Worm (Caenorhabditis elegans): ENCODE data around the gene T07H3.8.

DNA sequence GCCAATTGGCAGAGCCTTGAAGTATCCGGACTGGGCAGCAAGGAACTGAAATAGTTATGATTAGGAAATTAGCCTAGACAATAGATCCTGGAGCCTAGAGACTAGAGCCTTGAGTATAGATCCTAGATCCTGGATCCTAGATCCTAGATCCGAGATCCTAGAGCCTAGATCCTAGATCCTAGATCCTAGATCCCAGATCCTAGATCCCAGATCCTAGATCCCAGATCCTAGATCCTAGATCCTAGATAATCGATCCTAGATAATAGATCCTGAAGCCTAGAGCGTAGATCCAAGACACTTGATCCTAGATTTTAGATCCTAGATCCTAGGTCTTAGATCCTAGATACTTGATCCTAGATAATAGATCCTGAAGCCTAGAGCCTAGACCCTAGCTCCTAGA is 18.6 kb downstream of the T07H3.8 start:
- no peak for TF ChIP-seq sea-2 (GFP tag; IDR thresholded peaks at IDR 0.05)
- TF ChIP-seq ets-4 (GFP tag; optimal IDR thresholded peaks at IDR 0.05): no peak
- TF ChIP-seq fkh-3 (tag; optimal IDR thresholded peaks at IDR 0.05): no peak
- TF ChIP-seq nfya-1 (tag; optimal IDR thresholded peaks at IDR 0.05; ENCODE audit: borderline replicate concordance, insufficient read depth): no peak
- no peak for TF ChIP-seq B0261.1 (tag; optimal IDR thresholded peaks at IDR 0.05)
- no peak for TF ChIP-seq lin-54 (GFP tag; optimal IDR thresholded peaks at IDR 0.05)
- TF ChIP-seq bed-2 (GFP tag; IDR thresholded peaks at IDR 0.05): no peak
- TF ChIP-seq attf-5 (GFP tag; optimal IDR thresholded peaks at IDR 0.05): no peak
